Fruit fly (Drosophila melanogaster) whole organism, prepupa: ENCODE measurements around the gene anchor.

Source experiments
- Blimp-1 ChIP-seq: fragments of 200-800 bp; sonication (Bioruptor generic); optimal IDR thresholded peaks from 3 replicates; lab custom pipeline; 2017; ENCODE audit warnings: missing biosample characterization, missing genetic modification characterization, mild to moderate bottlenecking, moderate library complexity, missing genetic modification reagents
- CG10631 ChIP-seq: fragments of 200-800 bp; sonication (Bioruptor generic); optimal IDR thresholded peaks from 2 replicates; lab custom pipeline; 2016; ENCODE audit warnings: missing biosample characterization, missing genetic modification characterization
- CG10669 ChIP-seq: fragments of 200-800 bp; sonication (Bioruptor generic); optimal IDR thresholded peaks from 3 replicates; lab custom pipeline; 2018; ENCODE audit warnings: missing biosample characterization, mild to moderate bottlenecking, missing genetic modification characterization, moderate library complexity
- CG11294 ChIP-seq: fragments of 200-800 bp; sonication (Bioruptor generic); IDR thresholded peaks from 2 replicates; pipeline ENCODE4 v1.3.6; 2022; ENCODE audit warnings: missing biosample characterization, missing genetic modification characterization
- CG11762 ChIP-seq: fragments of 200-800 bp; sonication (Bioruptor generic); optimal IDR thresholded peaks from 3 replicates; lab custom pipeline; 2016; ENCODE audit warnings: missing biosample characterization, missing genetic modification characterization; ENCODE audit not compliant: insufficient read depth
- CG15336 ChIP-seq: fragments of 200-800 bp; sonication (Bioruptor generic); IDR thresholded peaks from 2 replicates; pipeline ENCODE4 v1.3.6; 2022; ENCODE audit warnings: missing biosample characterization, missing genetic modification characterization
- CG1621 ChIP-seq: fragments of 200-800 bp; sonication (Bioruptor generic); optimal IDR thresholded peaks from 3 replicates; lab custom pipeline; 2018; ENCODE audit warnings: missing biosample characterization, mild to moderate bottlenecking, missing genetic modification characterization
- CG16779 ChIP-seq: fragments of 200-800 bp; sonication (Bioruptor generic); optimal IDR thresholded peaks from 3 replicates; lab custom pipeline; 2017; ENCODE audit warnings: missing biosample characterization, mild to moderate bottlenecking, missing genetic modification characterization
- CG3032 ChIP-seq: fragments of 200-800 bp; optimal IDR thresholded peaks from 2 replicates; lab custom pipeline; 2019; ENCODE audit warnings: missing biosample characterization, mild to moderate bottlenecking, missing genetic modification characterization, moderate library complexity
- CG31627 ChIP-seq: fragments of 200-800 bp; sonication (Bioruptor generic); optimal IDR thresholded peaks from 3 replicates; lab custom pipeline; 2016; ENCODE audit warnings: missing biosample characterization, missing genetic modification characterization
- CG34406 ChIP-seq: fragments of 200-800 bp; sonication (Bioruptor generic); optimal IDR thresholded peaks from 3 replicates; lab custom pipeline; 2016; ENCODE audit warnings: missing biosample characterization, missing genetic modification characterization
- CG3919 ChIP-seq: fragments of 200-800 bp; sonication (Bioruptor generic); optimal IDR thresholded peaks from 3 replicates; lab custom pipeline; 2016; ENCODE audit warnings: missing biosample characterization, missing genetic modification characterization
- CG6163 ChIP-seq: fragments of 200-800 bp; sonication (Bioruptor generic); IDR thresholded peaks from 3 replicates; pipeline ENCODE4 v1.3.6; 2022; ENCODE audit warnings: missing biosample characterization, missing genetic modification characterization
- CG6276 ChIP-seq: fragments of 200-800 bp; sonication (Bioruptor generic); optimal IDR thresholded peaks from 2 replicates; lab custom pipeline; 2017; ENCODE audit warnings: missing biosample characterization, mild to moderate bottlenecking, missing genetic modification characterization
- CG6792 ChIP-seq: fragments of 200-800 bp; sonication (Bioruptor generic); optimal IDR thresholded peaks from 3 replicates; lab custom pipeline; 2016; ENCODE audit warnings: missing biosample characterization, missing genetic modification characterization
- CG6808 ChIP-seq: fragments of 200-800 bp; sonication (Bioruptor generic); optimal IDR thresholded peaks from 3 replicates; lab custom pipeline; 2017; ENCODE audit warnings: missing biosample characterization, missing genetic modification characterization, mild to moderate bottlenecking, moderate library complexity, missing genetic modification reagents
- CG6854 ChIP-seq: fragments of 200-800 bp; sonication (Bioruptor generic); optimal IDR thresholded peaks from 2 replicates; lab custom pipeline; 2017; ENCODE audit warnings: missing biosample characterization, mild to moderate bottlenecking, missing genetic modification characterization
- CG7368 ChIP-seq: fragments of 200-800 bp; sonication (Bioruptor generic); optimal IDR thresholded peaks from 3 replicates; lab custom pipeline; 2016; ENCODE audit warnings: missing biosample characterization, missing genetic modification characterization
- CG8119 ChIP-seq: fragments of 200-800 bp; sonication (Bioruptor generic); IDR thresholded peaks from 3 replicates; pipeline ENCODE4 v1.3.6; 2022; ENCODE audit warnings: missing biosample characterization, missing genetic modification characterization
- CG8632 ChIP-seq: fragments of 200-800 bp; sonication (Bioruptor generic); optimal IDR thresholded peaks from 3 replicates; lab custom pipeline; 2016; ENCODE audit warnings: missing biosample characterization, missing genetic modification characterization
- CG9139 ChIP-seq: fragments of 200-800 bp; sonication (Bioruptor generic); optimal IDR thresholded peaks from 3 replicates; lab custom pipeline; 2017; ENCODE audit warnings: missing biosample characterization, mild to moderate bottlenecking, missing genetic modification characterization
- Eip75B ChIP-seq: fragments of 200-800 bp; sonication (Bioruptor generic); optimal IDR thresholded peaks from 3 replicates; lab custom pipeline; 2016; ENCODE audit warnings: missing biosample characterization, missing genetic modification characterization
- Eip78C ChIP-seq: fragments of 200-800 bp; sonication (Bioruptor generic); peaks from one replicate; lab custom pipeline; 2016; ENCODE audit warnings: missing biosample characterization, missing genetic modification characterization
- Eip93F ChIP-seq: fragments of 200-800 bp; sonication (Bioruptor generic); optimal IDR thresholded peaks from 2 replicates; lab custom pipeline; 2016; ENCODE audit warnings: missing biosample characterization, mild to moderate bottlenecking, missing genetic modification characterization
- Ets21C ChIP-seq: fragments of 200-800 bp; sonication (Bioruptor generic); optimal IDR thresholded peaks from 3 replicates; lab custom pipeline; 2016; ENCODE audit warnings: missing biosample characterization, missing genetic modification characterization
- Gug ChIP-seq: fragments of 200-800 bp; sonication (Bioruptor generic); IDR thresholded peaks from 2 replicates; pipeline ENCODE4 v1.3.6; 2022; ENCODE audit warnings: missing biosample characterization, missing genetic modification characterization
- Hr39 ChIP-seq: fragments of 200-800 bp; sonication (Bioruptor generic); optimal IDR thresholded peaks from 2 replicates; lab custom pipeline; 2016; ENCODE audit warnings: missing biosample characterization, missing genetic modification characterization
- Hr4 ChIP-seq: fragments of 200-800 bp; sonication (Bioruptor generic); optimal IDR thresholded peaks from 3 replicates; lab custom pipeline; 2016; ENCODE audit warnings: missing biosample characterization, missing genetic modification characterization
- OdsH ChIP-seq: fragments of 200-800 bp; sonication (Bioruptor generic); optimal IDR thresholded peaks from 3 replicates; lab custom pipeline; 2016; ENCODE audit warnings: missing biosample characterization, missing genetic modification characterization
- Sox102F ChIP-seq: fragments of 200-800 bp; sonication (Bioruptor generic); optimal IDR thresholded peaks from 2 replicates; lab custom pipeline; 2016; ENCODE audit warnings: missing biosample characterization, mild to moderate bottlenecking, missing genetic modification characterization
- Sox14 ChIP-seq: fragments of 200-800 bp; sonication (Bioruptor generic); optimal IDR thresholded peaks from 3 replicates; lab custom pipeline; 2016; ENCODE audit warnings: missing biosample characterization, missing genetic modification characterization
- Sox15 ChIP-seq: fragments of 200-800 bp; sonication (Bioruptor generic); optimal IDR thresholded peaks from 3 replicates; lab custom pipeline; 2016; ENCODE audit warnings: missing biosample characterization, missing genetic modification characterization
- achi ChIP-seq: fragments of 200-800 bp; sonication (Bioruptor generic); optimal IDR thresholded peaks from 3 replicates; lab custom pipeline; 2016; ENCODE audit warnings: missing biosample characterization, missing genetic modification characterization
- acj6 ChIP-seq: fragments of 200-800 bp; sonication (Bioruptor generic); optimal IDR thresholded peaks from 3 replicates; lab custom pipeline; 2016; ENCODE audit warnings: missing biosample characterization, missing genetic modification characterization
- dsx ChIP-seq: fragments of 200-800 bp; optimal IDR thresholded peaks from 3 replicates; lab custom pipeline; 2019; ENCODE audit warnings: missing biosample characterization, mild to moderate bottlenecking, missing genetic modification characterization, moderate library complexity; ENCODE audit not compliant: poor library complexity, severe bottlenecking
- eg ChIP-seq: fragments of 200-800 bp; sonication (Bioruptor generic); IDR thresholded peaks from 3 replicates; pipeline ENCODE4 v1.3.6; 2022; ENCODE audit warnings: missing biosample characterization, missing genetic modification characterization
- esn ChIP-seq: fragments of 200-800 bp; sonication (Bioruptor generic); optimal IDR thresholded peaks from 2 replicates; lab custom pipeline; 2016; ENCODE audit warnings: missing biosample characterization, mild to moderate bottlenecking, missing genetic modification characterization, moderate library complexity
- fd85E ChIP-seq: fragments of 200-800 bp; sonication (Bioruptor generic); optimal IDR thresholded peaks from 3 replicates; lab custom pipeline; 2016; ENCODE audit warnings: missing biosample characterization, missing genetic modification characterization
- net ChIP-seq: fragments of 200-800 bp; sonication (Bioruptor generic); optimal IDR thresholded peaks from 3 replicates; lab custom pipeline; 2016; ENCODE audit warnings: missing biosample characterization, missing genetic modification characterization
- pdm3 ChIP-seq: fragments of 200-800 bp; sonication (Bioruptor generic); optimal IDR thresholded peaks from 3 replicates; lab custom pipeline; 2016; ENCODE audit warnings: missing biosample characterization, missing genetic modification characterization
- salr ChIP-seq, 2 experiments: fragments of 200-800 bp; sonication (Bioruptor generic); optimal IDR thresholded peaks; 3 replicates each; lab custom pipeline; 2016 to 2018; ENCODE audit warnings: missing biosample characterization in 2 of 2, missing genetic modification characterization in 2 of 2, mild to moderate bottlenecking in 1 of 2
- spab ChIP-seq: fragments of 200-800 bp; sonication (Bioruptor generic); optimal IDR thresholded peaks from 2 replicates; lab custom pipeline; 2017; ENCODE audit warnings: missing biosample characterization, mild to moderate bottlenecking, missing genetic modification characterization, missing genetic modification reagents
- ss ChIP-seq, 2 experiments: fragments of 200-800 bp; sonication (Bioruptor generic); optimal IDR thresholded peaks; 2 replicates in 1 of 2; 3 replicates in 1 of 2; lab custom pipeline; 2017 to 2018; ENCODE audit warnings: mild to moderate bottlenecking in 2 of 2, missing biosample characterization in 2 of 2, missing genetic modification characterization in 2 of 2, moderate library complexity in 1 of 2
- svp ChIP-seq: fragments of 200-800 bp; sonication (Bioruptor generic); peaks from one replicate; lab custom pipeline; 2016; ENCODE audit warnings: missing biosample characterization, missing genetic modification characterization
- vri ChIP-seq: fragments of 200-800 bp; sonication (Bioruptor generic); optimal IDR thresholded peaks from 3 replicates; lab custom pipeline; 2016; ENCODE audit warnings: missing biosample characterization, mild to moderate bottlenecking, missing genetic modification characterization

anchor gene

dm6 chr3L:17631247-17631646, 9.6 kb downstream of the anchor start:
- TF ChIP-seq CG9139 (GFP tag; lab: Kevin White, UChicago) (peak; percentile 51), CG10669 (peak; percentile 21), CG6854 (peak; percentile 63), CG31627 (GFP tag; lab: Kevin White, UChicago) (no peak), acj6 (GFP tag; lab: Kevin White, UChicago) (peak; percentile 5), Sox15 (GFP tag; lab: Kevin White, UChicago) (no peak), CG6808 (peak; percentile 34), ss (GFP tag; optimal IDR thresholded peaks at IDR 0.05; lab: Kevin White, UChicago) (peak in 1 of 2 experiments; percentile 48), fd85E (GFP tag; lab: Kevin White, UChicago) (no peak), CG6276 (GFP tag; lab: Kevin White, UChicago) (no peak), salr (GFP tag; optimal IDR thresholded peaks at IDR 0.05; lab: Kevin White, UChicago) (no peak), CG6163 (peak; percentile 10; the same call in 1 of the 3 replicates), OdsH (GFP tag; lab: Kevin White, UChicago) (peak; percentile 4), Eip78C (GFP tag; lab: Kevin White, UChicago) (peak; percentile 81), CG7368 (GFP tag; lab: Kevin White, UChicago) (no peak), CG34406 (GFP tag; lab: Kevin White, UChicago) (peak; percentile 2), CG16779 (tag; lab: Kevin White, UChicago) (no peak), Sox102F (GFP tag; lab: Kevin White, UChicago) (peak; percentile 2), vri (GFP tag; lab: Kevin White, UChicago) (peak; percentile 6), esn (peak; percentile 8), CG1621 (tag; lab: Kevin White, UChicago) (peak; percentile 5), net (GFP tag; lab: Kevin White, UChicago) (peak; percentile 32), CG11762 (GFP tag; lab: Kevin White, UChicago) (no peak), CG3032 (tag; lab: Kevin White, UChicago) (no peak), CG8632 (GFP tag; lab: Kevin White, UChicago) (peak; percentile 17)
- TF ChIP-seq, all 60 proteins: peak for 16

DNA sequence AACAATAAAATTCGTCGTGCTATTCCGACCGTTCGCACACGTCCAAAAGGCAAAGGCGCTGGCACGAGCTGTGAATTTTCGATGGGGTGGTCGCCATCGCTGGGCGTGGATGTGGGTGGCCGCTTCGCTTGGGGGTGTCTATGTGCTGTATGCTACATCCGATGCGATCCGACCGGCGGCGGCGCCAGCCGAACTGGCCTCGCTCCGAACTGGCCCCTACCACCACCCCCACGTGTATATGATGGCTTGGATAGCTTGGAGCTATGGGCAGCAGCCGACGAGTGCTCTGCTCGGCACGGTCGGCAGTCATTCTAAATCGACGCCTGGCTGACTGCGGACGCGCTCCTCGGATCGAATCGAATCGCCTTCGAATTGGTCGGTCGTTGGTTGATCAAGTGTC, 11.5 kb downstream of the anchor start, which contains the start of gene CG7497:
Gene CG7497, plus strand, starts transcription at position 308 of the 400 bp plus-strand sequence.
- TF ChIP-seq Hr4 (GFP tag; lab: Kevin White, UChicago) (no peak), Eip93F (GFP tag; lab: Kevin White, UChicago) (no peak), ss (GFP tag; optimal IDR thresholded peaks at IDR 0.05; lab: Kevin White, UChicago) (no peak), CG31627 (GFP tag; lab: Kevin White, UChicago) (no peak), CG34406 (GFP tag; lab: Kevin White, UChicago) (no peak), CG15336 (no peak), CG7368 (GFP tag; lab: Kevin White, UChicago) (no peak), Hr39 (GFP tag; lab: Kevin White, UChicago) (no peak), CG11762 (GFP tag; lab: Kevin White, UChicago) (no peak), Ets21C (GFP tag; lab: Kevin White, UChicago) (no peak), svp (GFP tag; lab: Kevin White, UChicago) (no peak), pdm3 (GFP tag; lab: Kevin White, UChicago) (no peak), CG10631 (GFP tag; lab: Kevin White, UChicago) (no peak), Gug (GFP tag; lab: Robert Waterston, UW) (no peak; the same call in 1 of the 2 replicates), fd85E (GFP tag; lab: Kevin White, UChicago) (no peak)

DNA sequence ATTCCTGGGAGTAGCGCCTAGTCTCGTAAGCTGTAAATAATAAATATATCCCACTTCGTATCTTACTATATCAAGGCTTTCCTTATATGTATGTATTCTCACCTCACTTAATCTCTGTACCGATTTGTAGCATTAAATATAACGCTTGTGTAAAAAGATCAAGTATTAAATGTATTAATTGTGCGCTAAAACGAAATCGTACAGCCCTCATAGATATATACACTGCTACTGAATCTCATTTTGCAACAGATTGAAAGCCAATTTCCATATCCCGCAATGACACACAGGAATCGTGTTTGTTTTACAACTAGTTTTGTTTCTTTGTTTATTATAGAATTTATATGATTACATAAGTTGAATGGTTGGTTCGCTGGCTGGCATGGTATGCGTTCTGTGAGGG, 16.2 kb downstream of the anchor start:
- TF ChIP-seq Sox14: no peak
- TF ChIP-seq Blimp-1: no peak
- no peak for TF ChIP-seq CG8119 (GFP tag; lab: Robert Waterston, UW)
- TF ChIP-seq CG3032 (tag; lab: Kevin White, UChicago): no peak
- no peak for TF ChIP-seq spab (GFP tag; lab: Kevin White, UChicago)
- TF ChIP-seq Eip75B (GFP tag; lab: Kevin White, UChicago): no peak
- TF ChIP-seq CG11294 (GFP tag; lab: Robert Waterston, UW): no peak
- TF ChIP-seq Sox15 (GFP tag; lab: Kevin White, UChicago): no peak
- TF ChIP-seq dsx (GFP tag; lab: Kevin White, UChicago): no peak
- TF ChIP-seq CG10631 (GFP tag; lab: Kevin White, UChicago): no peak
- TF ChIP-seq net (GFP tag; lab: Kevin White, UChicago): no peak
- TF ChIP-seq eg (GFP tag; lab: Robert Waterston, UW): no peak
- TF ChIP-seq achi (GFP tag; lab: Kevin White, UChicago): no peak
- no peak for TF ChIP-seq CG3919 (GFP tag; lab: Kevin White, UChicago)
- no peak for TF ChIP-seq fd85E (GFP tag; lab: Kevin White, UChicago)
- TF ChIP-seq CG6792 (GFP tag; lab: Kevin White, UChicago): no peak
